Fruit fly (Drosophila melanogaster): Measurements from ENCODE around the gene CG4849.
A peak's percentile ranks its signal among the peaks of the same experiment; 100 is the strongest.

The CG4849 gene

DNA sequence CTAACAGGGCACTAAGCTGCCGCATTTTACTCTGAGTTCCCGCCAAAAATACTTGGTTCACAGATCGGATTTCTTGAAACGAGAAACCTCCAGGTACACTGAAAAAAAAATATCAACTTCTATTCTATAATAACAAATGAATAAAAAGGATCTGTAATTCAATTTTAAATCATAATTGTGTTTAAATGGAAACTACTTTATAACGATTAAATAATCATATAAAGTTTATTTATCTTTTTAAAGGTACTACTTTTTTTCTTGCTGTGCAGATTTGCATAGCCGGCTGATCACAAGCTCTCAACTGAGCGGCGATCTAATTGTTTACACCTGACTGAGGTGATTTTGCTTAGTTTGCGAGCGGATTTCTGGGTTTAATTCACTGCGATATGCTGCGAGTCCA, 24.1 kb downstream of the CG4849 start (continued):
- TF ChIP-seq CG32532 (GFP tag; IDR thresholded peaks at IDR 0.05): peak; percentile 88
- peak; percentile 29 for TF ChIP-seq Hr3 (GFP tag; optimal IDR thresholded peaks at IDR 0.05)
- TF ChIP-seq CG1529 (GFP tag; optimal IDR thresholded peaks at IDR 0.05): peak; percentile 45
- TF ChIP-seq row (GFP tag; IDR thresholded peaks at IDR 0.05): peak; percentile 85
- peak; percentile 46 for TF ChIP-seq CG6765 (GFP tag; optimal IDR thresholded peaks at IDR 0.05)
- TF ChIP-seq nerfin-2 (GFP tag; IDR thresholded peaks at IDR 0.05; ENCODE audit: partially characterized antibody): no peak
- TF ChIP-seq CG42726 (GFP tag; IDR thresholded peaks at IDR 0.05; ENCODE audit: partially characterized antibody): no peak
- no peak for TF ChIP-seq CG9876 (GFP tag; optimal IDR thresholded peaks at IDR 0.05)
- no peak for TF ChIP-seq chm (GFP tag; IDR thresholded peaks at IDR 0.05)
- no peak for TF ChIP-seq CG43689 (GFP tag; IDR thresholded peaks at IDR 0.05)
- TF ChIP-seq fd102C (GFP tag; optimal IDR thresholded peaks at IDR 0.05): no peak
- no peak for TF ChIP-seq CTCF (GFP tag; optimal IDR thresholded peaks at IDR 0.05)
- TF ChIP-seq E2f2 (GFP tag; IDR thresholded peaks at IDR 0.05): peak; percentile 56; the same call in 1 of the 2 replicates
- TF ChIP-seq tap (tag; optimal IDR thresholded peaks at IDR 0.05): peak; percentile 40
- peak; percentile 58 for TF ChIP-seq Nf-YB (GFP tag; optimal IDR thresholded peaks at IDR 0.05)
- TF ChIP-seq inv (GFP tag; IDR thresholded peaks at IDR 0.05; ENCODE audit: partially characterized antibody): no peak
- peak; percentile 25; the same call in 1 of the 2 replicates for TF ChIP-seq sens-2 (GFP tag; IDR thresholded peaks at IDR 0.05)
- TF ChIP-seq yki (optimal IDR thresholded peaks at IDR 0.05): no peak
- TF ChIP-seq CG7372 (GFP tag; IDR thresholded peaks at IDR 0.05): peak; percentile 48
- peak; percentile 55 for TF ChIP-seq NfI (GFP tag; optimal IDR thresholded peaks at IDR 0.05)
- no peak for TF ChIP-seq ato (GFP tag; IDR thresholded peaks at IDR 0.05; ENCODE audit: partially characterized antibody)
- no peak for TF ChIP-seq knrl (GFP tag; IDR thresholded peaks at IDR 0.05; ENCODE audit: partially characterized antibody)
- peak; percentile 52 for TF ChIP-seq Blimp-1 (GFP tag; optimal IDR thresholded peaks at IDR 0.05)
- no peak for TF ChIP-seq CG10431 (GFP tag; optimal IDR thresholded peaks at IDR 0.05)
- TF ChIP-seq chn (GFP tag; optimal IDR thresholded peaks at IDR 0.05): no peak
- peak; percentile 24 for TF ChIP-seq CG18476 (GFP tag; optimal IDR thresholded peaks at IDR 0.05)
- no peak for TF ChIP-seq CG13296 (GFP tag; optimal IDR thresholded peaks at IDR 0.05)
- peak; percentile 25 for TF ChIP-seq twi (tag; optimal IDR thresholded peaks at IDR 0.05)
- peak; percentile 58; the same call in 2 of the 3 replicates for TF ChIP-seq Dbx (GFP tag; IDR thresholded peaks at IDR 0.05)
- TF ChIP-seq tna (GFP tag; IDR thresholded peaks at IDR 0.05; ENCODE audit: partially characterized antibody): no peak
- TF ChIP-seq Ets65A (GFP tag): no peak
- TF ChIP-seq pum (GFP tag; optimal IDR thresholded peaks at IDR 0.05): no peak
- no peak for TF ChIP-seq dimm (GFP tag; IDR thresholded peaks at IDR 0.05)
- peak; percentile 18 for TF ChIP-seq CG2116 (GFP tag; optimal IDR thresholded peaks at IDR 0.05)
- TF ChIP-seq CG9797 (GFP tag; optimal IDR thresholded peaks at IDR 0.05): no peak
- TF ChIP-seq phol (tag; optimal IDR thresholded peaks at IDR 0.05): peak; percentile 76
- peak; percentile 59; the same call in 1 of the 2 replicates for TF ChIP-seq CG11247 (GFP tag; IDR thresholded peaks at IDR 0.05)
- TF ChIP-seq Oli (tag; optimal IDR thresholded peaks at IDR 0.05): peak; percentile 69
- TF ChIP-seq HLH54F (GFP tag; optimal IDR thresholded peaks at IDR 0.05): peak; percentile 24
- no peak for TF ChIP-seq Lim3 (GFP tag; IDR thresholded peaks at IDR 0.05)
- no peak for TF ChIP-seq CG9609 (GFP tag; optimal IDR thresholded peaks at IDR 0.05)
- no peak for TF ChIP-seq CG4617 (GFP tag; optimal IDR thresholded peaks at IDR 0.05; ENCODE audit: borderline replicate concordance)
- no peak for TF ChIP-seq CG11723 (GFP tag; optimal IDR thresholded peaks at IDR 0.05)
- peak; percentile 77 for TF ChIP-seq CG32772 (GFP tag; IDR thresholded peaks at IDR 0.05)
- TF ChIP-seq Fer3 (tag; optimal IDR thresholded peaks at IDR 0.05): peak; percentile 69
- no peak for TF ChIP-seq ab (GFP tag; optimal IDR thresholded peaks at IDR 0.05)
- peak; percentile 11 for TF ChIP-seq oc (tag; optimal IDR thresholded peaks at IDR 0.05)
- TF ChIP-seq gro (GFP tag; optimal IDR thresholded peaks at IDR 0.05): no peak
- no peak for TF ChIP-seq CG13624 (GFP tag; optimal IDR thresholded peaks at IDR 0.05)
- no peak for TF ChIP-seq Ets97D (GFP tag; optimal IDR thresholded peaks at IDR 0.05)
- TF ChIP-seq jigr1 (GFP tag; IDR thresholded peaks at IDR 0.05): no peak
- peak; percentile 27 for TF ChIP-seq CG1647 (GFP tag; optimal IDR thresholded peaks at IDR 0.05)
